Worm (Caenorhabditis elegans) whole organism, mixed stage, embryonic: ENCODE results near the gene fig-1.

Experiments used
- M03D4.4 ChIP-seq: sonication (generic microtip); optimal IDR thresholded peaks from 2 replicates; lab custom pipeline; 2017; ENCODE audit warnings: mild to moderate bottlenecking, missing genetic modification characterization, missing compliant biosample characterization
- blmp-1 ChIP-seq: fragments of 150-350 bp; optimal IDR thresholded peaks from 2 replicates; lab custom pipeline; 2014; ENCODE audit warnings: missing biosample characterization, missing genetic modification characterization
- ceh-39 ChIP-seq: fragments of 150-350 bp; optimal IDR thresholded peaks from 2 replicates; lab custom pipeline; 2014; ENCODE audit warnings: missing biosample characterization, missing genetic modification characterization
- ceh-43 ChIP-seq: fragments of 200-800 bp; sonication (Bioruptor generic); optimal IDR thresholded peaks from 2 replicates; lab custom pipeline; 2018; ENCODE audit warnings: mild to moderate bottlenecking, missing genetic modification characterization, moderate library complexity, missing compliant biosample characterization
- ceh-83 ChIP-seq: fragments of 200-800 bp; sonication (Bioruptor generic); optimal IDR thresholded peaks from 2 replicates; lab custom pipeline; 2018; ENCODE audit warnings: mild to moderate bottlenecking, missing genetic modification characterization, missing compliant biosample characterization
- ces-1 ChIP-seq: fragments of 150-350 bp; optimal IDR thresholded peaks from 2 replicates; lab custom pipeline; 2014; ENCODE audit warnings: missing biosample characterization, missing genetic modification reagents, missing genetic modification characterization
- cnd-1 ChIP-seq: fragments of 200-800 bp; sonication (Bioruptor generic); optimal IDR thresholded peaks from 2 replicates; lab custom pipeline; 2018; ENCODE audit warnings: mild to moderate bottlenecking, missing genetic modification characterization, missing compliant biosample characterization
- drap-1 ChIP-seq: fragments of 200-800 bp; sonication (Bioruptor generic); optimal IDR thresholded peaks from 3 replicates; lab custom pipeline; 2018; ENCODE audit warnings: mild to moderate bottlenecking, missing genetic modification characterization, missing compliant biosample characterization
- elt-1 ChIP-seq: sonication (generic microtip); optimal IDR thresholded peaks from 2 replicates; lab custom pipeline; 2017; ENCODE audit warnings: missing genetic modification characterization, mild to moderate bottlenecking, missing compliant biosample characterization, antibody characterized with exemption, moderate library complexity, borderline replicate concordance; ENCODE audit not compliant: insufficient read depth
- elt-3 ChIP-seq: fragments of 150-350 bp; optimal IDR thresholded peaks from 2 replicates; lab custom pipeline; 2014; ENCODE audit warnings: missing biosample characterization, missing genetic modification characterization
- flh-1 ChIP-seq: fragments of 200-800 bp; sonication (Bioruptor generic); optimal IDR thresholded peaks from 2 replicates; lab custom pipeline; 2018; ENCODE audit warnings: mild to moderate bottlenecking, missing genetic modification characterization, moderate library complexity, missing compliant biosample characterization
- ham-2 ChIP-seq: fragments of 200-800 bp; sonication (Bioruptor generic); optimal IDR thresholded peaks from 2 replicates; lab custom pipeline; 2018; ENCODE audit warnings: mild to moderate bottlenecking, missing genetic modification characterization, missing compliant biosample characterization
- hlh-1 ChIP-seq: fragments of 150-350 bp; optimal IDR thresholded peaks from 2 replicates; lab custom pipeline; 2014; ENCODE audit warnings: missing biosample characterization, missing genetic modification reagents, missing genetic modification characterization
- lin-13 ChIP-seq: fragments of 150-350 bp; optimal IDR thresholded peaks from 2 replicates; lab custom pipeline; 2014; ENCODE audit warnings: missing biosample characterization, missing genetic modification characterization
- lin-32 ChIP-seq: fragments of 200-800 bp; sonication (Bioruptor generic); optimal IDR thresholded peaks from 2 replicates; lab custom pipeline; 2018; ENCODE audit warnings: mild to moderate bottlenecking, missing genetic modification characterization, missing compliant biosample characterization
- lsy-2 ChIP-seq: fragments of 150-350 bp; optimal IDR thresholded peaks from 2 replicates; lab custom pipeline; 2014; ENCODE audit warnings: missing biosample characterization, missing genetic modification characterization
- mep-1 ChIP-seq: fragments of 150-350 bp; optimal IDR thresholded peaks from 2 replicates; lab custom pipeline; 2017; ENCODE audit warnings: missing biosample characterization, missing genetic modification reagents, missing genetic modification characterization, inconsistent platforms
- mls-2 ChIP-seq: sonication (generic microtip); optimal IDR thresholded peaks from 2 replicates; lab custom pipeline; 2016; ENCODE audit warnings: mild to moderate bottlenecking, missing genetic modification characterization, moderate library complexity, missing compliant biosample characterization
- nhr-12 ChIP-seq: fragments of 150-350 bp; optimal IDR thresholded peaks from 2 replicates; lab custom pipeline; 2014; ENCODE audit warnings: missing biosample characterization, missing genetic modification characterization
- nhr-2 ChIP-seq: fragments of 150-350 bp; optimal IDR thresholded peaks from 2 replicates; lab custom pipeline; 2014; ENCODE audit warnings: missing biosample characterization, missing genetic modification characterization
- nhr-237 ChIP-seq: fragments of 150-350 bp; optimal IDR thresholded peaks from 2 replicates; lab custom pipeline; 2014; ENCODE audit warnings: missing biosample characterization, missing genetic modification characterization
- nhr-28 ChIP-seq: fragments of 150-350 bp; optimal IDR thresholded peaks from 2 replicates; lab custom pipeline; 2014; ENCODE audit warnings: missing biosample characterization, missing genetic modification characterization
- nhr-76 ChIP-seq: sonication (generic microtip); optimal IDR thresholded peaks from 2 replicates; lab custom pipeline; 2017; ENCODE audit warnings: missing biosample characterization, missing genetic modification characterization
- pha-4 ChIP-seq: fragments of 150-350 bp; optimal IDR thresholded peaks from 2 replicates; lab custom pipeline; 2018; ENCODE audit warnings: missing biosample characterization, missing genetic modification reagents, missing genetic modification characterization
- sem-2 ChIP-seq: fragments of 200-800 bp; sonication (Bioruptor generic); optimal IDR thresholded peaks from 2 replicates; lab custom pipeline; 2018; ENCODE audit warnings: mild to moderate bottlenecking, missing genetic modification characterization, missing compliant biosample characterization
- snpc-4 ChIP-seq: fragments of 150-350 bp; optimal IDR thresholded peaks from 2 replicates; lab custom pipeline; 2014; ENCODE audit warnings: missing biosample characterization, missing genetic modification characterization
- sptf-1 ChIP-seq: sonication (generic microtip); optimal IDR thresholded peaks from 2 replicates; lab custom pipeline; 2017; ENCODE audit warnings: mild to moderate bottlenecking, missing genetic modification characterization, moderate library complexity, missing compliant biosample characterization
- tbx-8 ChIP-seq: fragments of 200-800 bp; sonication (Bioruptor generic); optimal IDR thresholded peaks from 2 replicates; lab custom pipeline; 2018; ENCODE audit warnings: mild to moderate bottlenecking, missing genetic modification characterization, moderate library complexity, missing compliant biosample characterization
- unc-120 ChIP-seq: sonication (generic microtip); optimal IDR thresholded peaks from 2 replicates; lab custom pipeline; 2017; ENCODE audit warnings: missing genetic modification characterization, missing compliant biosample characterization; ENCODE audit not compliant: poor library complexity, severe bottlenecking
- unc-39 ChIP-seq: fragments of 150-350 bp; optimal IDR thresholded peaks from 2 replicates; lab custom pipeline; 2014; ENCODE audit warnings: missing biosample characterization, missing genetic modification characterization
- unc-62 ChIP-seq: fragments of 150-350 bp; optimal IDR thresholded peaks from 2 replicates; lab custom pipeline; 2014; ENCODE audit warnings: missing biosample characterization, missing genetic modification reagents, missing genetic modification characterization
- zip-8 ChIP-seq: fragments of 150-350 bp; optimal IDR thresholded peaks from 2 replicates; lab custom pipeline; 2014; ENCODE audit warnings: missing biosample characterization, missing genetic modification characterization
- ztf-11 ChIP-seq: fragments of 150-350 bp; optimal IDR thresholded peaks from 2 replicates; lab custom pipeline; 2014; ENCODE audit warnings: missing biosample characterization, missing genetic modification characterization

Gene fig-1

DNA sequence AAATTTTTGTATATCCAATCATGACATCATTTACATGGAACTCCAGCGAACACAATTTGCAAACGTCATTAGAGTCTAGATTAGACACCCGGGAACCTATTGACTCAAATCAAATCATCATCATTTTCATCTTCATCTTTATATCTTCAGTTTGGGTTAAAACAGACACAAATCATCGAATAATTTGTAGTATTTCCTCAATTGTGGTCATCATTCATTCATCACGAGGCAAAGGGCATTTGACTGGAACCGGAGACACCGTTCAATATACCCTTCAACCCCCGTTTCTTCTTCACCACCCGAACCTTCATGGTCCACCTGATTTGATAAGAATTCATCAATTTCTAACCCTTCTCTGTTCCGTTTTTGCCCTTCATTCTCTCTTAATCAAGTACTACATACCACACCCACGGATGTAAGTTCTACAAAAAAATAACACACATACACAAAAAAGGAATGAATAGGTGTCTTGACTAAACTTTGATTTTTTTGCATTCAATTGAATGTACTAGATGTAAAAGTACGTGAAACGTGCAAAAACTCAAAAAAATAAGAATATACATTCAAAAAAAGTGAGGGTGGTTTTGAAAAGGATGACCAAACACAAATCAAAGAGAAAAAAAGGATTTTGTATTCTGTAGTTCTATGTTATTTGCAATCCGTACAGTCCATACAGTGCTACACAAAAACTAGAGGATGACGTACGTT is 36.0 kb upstream of the fig-1 start:
- no peak for TF ChIP-seq ztf-11 (tag; lab: Kevin White, UChicago)
- no peak for TF ChIP-seq ceh-83 (GFP tag; lab: Kevin White, UChicago)
- no peak for TF ChIP-seq flh-1
- no peak for TF ChIP-seq elt-1 (tag; lab: Kevin White, UChicago)

DNA sequence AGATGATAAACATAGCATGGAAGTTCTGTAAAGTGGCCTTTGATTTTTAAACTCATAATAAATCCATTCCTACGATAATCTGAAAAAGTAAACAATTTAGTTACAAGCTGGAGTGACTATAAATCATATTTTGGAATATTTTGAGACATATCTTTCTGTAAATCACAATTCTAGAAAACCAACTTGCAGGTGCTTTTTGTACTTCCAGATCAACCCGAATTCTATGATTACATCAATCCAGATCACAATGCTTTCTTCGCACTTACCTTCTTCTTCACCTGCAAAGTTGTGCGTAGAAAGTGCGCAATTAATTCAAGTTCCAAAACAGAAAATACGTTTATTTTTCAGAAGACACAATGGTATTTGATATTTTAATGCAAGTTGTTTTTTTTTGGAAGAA is 33.7 kb upstream of the fig-1 start:
- TF ChIP-seq tbx-8 (GFP tag; lab: Kevin White, UChicago) (no peak), drap-1 (GFP tag; lab: Kevin White, UChicago) (no peak), unc-120 (tag; lab: Kevin White, UChicago) (no peak), nhr-2 (tag; lab: Kevin White, UChicago) (no peak), zip-8 (no peak), pha-4 (tag; lab: Kevin White, UChicago) (no peak), ztf-11 (tag; lab: Kevin White, UChicago) (no peak), cnd-1 (no peak), unc-39 (tag; lab: Kevin White, UChicago) (no peak)

DNA sequence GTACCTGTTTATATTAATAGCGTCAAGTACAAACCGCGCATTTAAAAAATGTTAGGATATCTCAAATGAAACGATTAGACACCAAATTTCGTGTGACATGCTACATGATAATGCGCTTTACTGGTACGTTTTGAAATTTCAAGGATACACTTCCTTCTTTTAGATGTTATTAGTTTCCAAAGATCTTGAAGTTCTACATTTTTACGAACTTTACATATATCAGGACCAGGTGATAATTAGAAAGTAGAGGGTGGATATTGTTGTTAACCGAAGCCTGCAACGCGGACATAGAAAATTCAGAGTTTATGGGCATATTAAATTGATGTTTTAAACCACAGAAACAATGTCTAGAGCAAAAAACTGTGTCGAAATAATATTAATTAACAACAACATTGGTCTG is 32.2 kb upstream of the fig-1 start:
- TF ChIP-seq unc-39 (tag; lab: Kevin White, UChicago), result no peak
- no peak for TF ChIP-seq nhr-12 (tag; lab: Kevin White, UChicago)
- no peak for TF ChIP-seq nhr-76 (tag; lab: Kevin White, UChicago)
- no peak for TF ChIP-seq cnd-1
- no peak for TF ChIP-seq ces-1 (GFP tag; lab: Kevin White, UChicago)
- TF ChIP-seq unc-62 (GFP tag; lab: Kevin White, UChicago), result no peak
- TF ChIP-seq ceh-43 (GFP tag; lab: Kevin White, UChicago), result no peak
- no peak for TF ChIP-seq hlh-1 (tag; lab: Kevin White, UChicago)

DNA sequence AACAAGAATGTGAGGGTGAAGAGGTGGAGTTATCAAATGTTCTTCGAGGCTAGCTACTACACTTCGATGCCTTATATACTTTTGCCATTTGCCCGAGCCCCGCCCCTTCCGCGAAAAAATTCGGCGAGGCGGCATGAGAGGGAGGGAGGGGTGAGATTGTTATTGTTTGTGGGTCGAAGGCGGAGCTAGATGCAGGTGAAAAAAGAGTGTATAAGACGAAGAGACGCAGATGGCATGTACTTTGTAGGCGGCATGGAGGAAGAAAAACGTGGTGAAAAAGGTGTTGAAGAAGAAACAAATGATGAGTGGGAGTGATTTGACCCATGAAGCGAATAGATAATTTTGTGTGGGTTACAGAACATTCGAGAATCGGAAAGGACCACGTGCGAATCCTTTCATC is 31.4 kb upstream of the fig-1 start, which contains the start of gene C13G3.1:
TSS of gene C13G3.1 (minus strand) at position 47 of the 400 bp plus-strand sequence.
- no peak for TF ChIP-seq nhr-76 (tag; lab: Kevin White, UChicago)
- TF ChIP-seq lsy-2 (tag; lab: Kevin White, UChicago), result no peak
- no peak for TF ChIP-seq pha-4 (tag; lab: Kevin White, UChicago)
- TF ChIP-seq ces-1 (GFP tag; lab: Kevin White, UChicago), result no peak
- TF ChIP-seq, all 35 proteins: peak for 0

DNA sequence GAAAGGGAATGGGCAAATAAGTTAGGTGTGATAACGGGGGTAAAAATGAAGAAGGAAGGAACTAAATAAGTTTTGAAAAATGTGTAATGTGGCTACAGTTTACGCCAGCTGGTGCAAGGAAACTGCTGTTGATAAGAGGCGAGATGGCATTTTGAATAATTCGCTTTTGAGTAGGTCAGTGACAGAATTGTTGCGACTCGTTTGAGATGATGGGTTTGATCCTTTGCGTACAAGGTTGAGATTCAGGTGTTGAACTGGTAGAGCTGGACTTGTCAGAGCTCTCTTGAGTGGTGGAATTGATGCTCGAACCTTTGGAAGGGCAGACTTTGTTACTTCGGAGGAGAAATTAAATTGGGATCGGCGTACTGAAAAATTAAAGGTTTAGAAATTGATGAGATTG is 30.8 kb upstream of the fig-1 start:
- TF ChIP-seq ceh-39 (tag; lab: Kevin White, UChicago) (no peak), sem-2 (GFP tag; lab: Kevin White, UChicago) (no peak), flh-1 (no peak), nhr-28 (no peak), unc-39 (tag; lab: Kevin White, UChicago) (no peak), nhr-76 (tag; lab: Kevin White, UChicago) (no peak), drap-1 (GFP tag; lab: Kevin White, UChicago) (no peak), cnd-1 (no peak), hlh-1 (tag; lab: Kevin White, UChicago) (no peak), unc-62 (GFP tag; lab: Kevin White, UChicago) (no peak), lsy-2 (tag; lab: Kevin White, UChicago) (no peak), mls-2 (tag; lab: Kevin White, UChicago) (no peak), blmp-1 (no peak), nhr-12 (tag; lab: Kevin White, UChicago) (no peak), sptf-1 (tag; lab: Kevin White, UChicago) (no peak), M03D4.4 (tag; lab: Kevin White, UChicago) (no peak), lin-32 (GFP tag; lab: Kevin White, UChicago) (no peak)

DNA sequence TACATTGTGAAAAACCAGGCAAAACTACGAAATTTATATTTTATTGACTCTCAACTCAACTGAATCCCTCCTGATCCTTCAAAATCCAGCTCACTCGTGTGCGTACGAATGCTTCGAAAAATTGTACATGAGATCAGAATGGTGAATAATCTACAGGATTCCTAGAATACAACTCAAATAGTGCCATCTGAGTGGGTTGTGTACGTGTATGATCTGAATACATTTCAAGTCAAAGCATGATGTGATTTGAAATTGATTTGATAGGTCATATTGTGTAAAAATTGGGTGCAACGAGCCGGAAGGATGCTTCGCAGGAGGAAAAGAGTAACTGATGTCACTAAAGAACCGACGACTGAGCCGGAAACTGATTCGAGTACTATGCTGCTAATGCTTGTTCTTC is 29.8 kb upstream of the fig-1 start:
- TF ChIP-seq drap-1 (GFP tag; lab: Kevin White, UChicago) (no peak), elt-3 (tag; lab: Kevin White, UChicago) (no peak), elt-1 (tag; lab: Kevin White, UChicago) (no peak), zip-8 (no peak), mep-1 (tag; lab: Kevin White, UChicago) (no peak), lsy-2 (tag; lab: Kevin White, UChicago) (no peak), nhr-76 (tag; lab: Kevin White, UChicago) (no peak), ham-2 (GFP tag; lab: Kevin White, UChicago) (no peak), snpc-4 (tag; lab: Kevin White, UChicago) (no peak), nhr-12 (tag; lab: Kevin White, UChicago) (no peak), ztf-11 (tag; lab: Kevin White, UChicago) (no peak), nhr-237 (tag; lab: Kevin White, UChicago) (no peak), ces-1 (GFP tag; lab: Kevin White, UChicago) (no peak), nhr-28 (no peak), tbx-8 (GFP tag; lab: Kevin White, UChicago) (no peak), lin-13 (tag; lab: Kevin White, UChicago) (no peak)
- TF ChIP-seq, all 35 proteins: peak for 0
